Worm (Caenorhabditis elegans): ENCODE data around the gene srj-29.

The srj-29 gene

ce11 chrV:16041925-16042742 is 33.3 kb upstream of the srj-29 start, which contains the start of the genes his-2 and his-1:
Gene his-2, minus strand, starts transcription at chrV:16042283.
Gene his-1, plus strand, starts transcription at chrV:16042520.
- TF ChIP-seq lin-14 (GFP tag; optimal IDR thresholded peaks at IDR 0.05), result peak; percentile 11
- TF ChIP-seq nhr-47 (tag; optimal IDR thresholded peaks at IDR 0.05), result peak; percentile 11
- peak in 1 of 2 experiments; percentile 63 for TF ChIP-seq ztf-11 (tag; optimal IDR thresholded peaks at IDR 0.05)
- peak; percentile 74 for TF ChIP-seq nhr-85 (tag)

- TF ChIP-seq C34B4.2 (tag; optimal IDR thresholded peaks at IDR 0.05), result no peak
Measured at ce11 chrV:16042743-16043014, 32.8 kb upstream of the srj-29 start.

- TF ChIP-seq efl-1 (optimal IDR thresholded peaks at IDR 0.05) (no peak), efl-1 (GFP tag; optimal IDR thresholded peaks at IDR 0.05 in 1 of 2) (no peak), ztf-4 (tag; optimal IDR thresholded peaks at IDR 0.05) (no peak), lin-39 (tag; optimal IDR thresholded peaks at IDR 0.05) (no peak), nhr-71 (tag; optimal IDR thresholded peaks at IDR 0.05) (peak; percentile 5), ces-1 (GFP tag; optimal IDR thresholded peaks at IDR 0.05) (no peak), pag-3 (tag; optimal IDR thresholded peaks at IDR 0.05; ENCODE audit: borderline replicate concordance, insufficient read depth) (no peak), elt-2 (tag; optimal IDR thresholded peaks at IDR 0.05) (peak; percentile 50), snpc-4 (tag; optimal IDR thresholded peaks at IDR 0.05) (no peak)
Measured at ce11 chrV:16043686-16044085, 31.8 kb upstream of the srj-29 start.

DNA sequence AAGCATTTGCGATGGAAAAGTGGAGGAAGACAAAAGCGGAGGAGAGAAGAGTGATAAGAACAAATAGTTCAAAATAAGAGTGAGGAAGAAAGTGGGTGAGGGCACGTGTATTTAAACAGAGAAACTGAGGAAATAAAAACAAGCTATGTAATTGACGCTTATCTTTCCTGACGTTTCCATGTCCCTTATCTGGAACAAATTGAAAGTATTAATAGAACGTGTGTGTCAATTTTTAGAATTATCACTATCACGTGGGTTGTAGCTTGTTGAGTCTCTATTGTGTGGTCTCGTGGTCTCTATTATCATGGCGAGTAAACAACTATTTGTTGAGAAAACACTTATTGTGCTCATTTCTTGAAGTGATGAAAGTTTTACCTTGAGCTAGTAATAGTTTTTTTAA is 29.6 kb upstream of the srj-29 start, which contains the start of gene T10C6.15:
Gene T10C6.15 (minus strand): TSS at position 104 of the 400 bp plus-strand sequence.
- TF ChIP-seq mdl-1 (tag; optimal IDR thresholded peaks at IDR 0.05) (peak in 1 of 2 experiments; percentile 50), nhr-71 (tag; optimal IDR thresholded peaks at IDR 0.05) (peak; percentile 68), nhr-90 (tag; optimal IDR thresholded peaks at IDR 0.05; ENCODE audit: poor library complexity) (peak; percentile 63), nhr-19 (GFP tag; conservative IDR thresholded peaks at IDR 0.05) (peak; percentile 32), pax-3 (tag; optimal IDR thresholded peaks at IDR 0.05) (peak; percentile 49), elt-2 (tag; optimal IDR thresholded peaks at IDR 0.05) (peak; percentile 99), tbx-2 (tag; optimal IDR thresholded peaks at IDR 0.05) (no peak), nhr-85 (tag) (peak; percentile 30), unc-30 (tag; optimal IDR thresholded peaks at IDR 0.05) (no peak), egl-13 (tag; optimal IDR thresholded peaks at IDR 0.05) (no peak), hpl-2 (GFP tag; optimal IDR thresholded peaks at IDR 0.05) (peak; percentile 58), nhr-20 (tag; optimal IDR thresholded peaks at IDR 0.05) (peak; percentile 67), efl-1 (optimal IDR thresholded peaks at IDR 0.05) (no peak), efl-1 (GFP tag; optimal IDR thresholded peaks at IDR 0.05 in 1 of 2) (peak in 1 of 2 experiments; percentile 87), sup-37 (GFP tag; optimal IDR thresholded peaks at IDR 0.05) (no peak), lin-35 (GFP tag; optimal IDR thresholded peaks at IDR 0.05) (peak in 1 of 2 experiments; percentile 76)

DNA sequence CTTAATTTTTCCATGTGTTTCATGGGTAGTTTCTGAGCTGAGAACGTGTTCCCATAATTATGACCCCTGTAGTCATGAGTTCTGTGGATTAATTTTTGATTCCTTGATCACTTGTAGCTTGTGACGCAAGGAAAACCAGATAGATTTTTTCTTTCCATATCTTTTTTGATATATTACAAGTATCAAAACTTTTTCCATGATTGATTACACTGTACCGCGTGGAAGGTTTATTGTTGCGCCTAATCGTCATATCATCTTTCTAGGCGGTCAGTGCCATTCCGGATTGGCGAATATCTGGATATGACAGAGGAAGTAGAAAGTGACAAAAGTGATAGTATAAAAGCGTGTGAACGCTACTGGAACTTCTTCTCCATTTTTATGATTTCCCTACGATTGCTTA is 28.9 kb upstream of the srj-29 start, which contains the start of gene ZK285.2:
Gene ZK285.2 (plus strand): TSS at position 301 of the 400 bp plus-strand sequence.
- TF ChIP-seq zip-4 (GFP tag; optimal IDR thresholded peaks at IDR 0.05) (no peak), nhr-11 (tag; optimal IDR thresholded peaks at IDR 0.05) (no peak), ceh-63 (GFP tag; optimal IDR thresholded peaks at IDR 0.05) (no peak), efl-1 (optimal IDR thresholded peaks at IDR 0.05) (no peak), efl-1 (GFP tag; optimal IDR thresholded peaks at IDR 0.05 in 1 of 2) (peak in 1 of 2 experiments; percentile 16), lin-14 (GFP tag; optimal IDR thresholded peaks at IDR 0.05) (no peak), blmp-1 (tag; optimal IDR thresholded peaks at IDR 0.05) (peak; percentile 31)

- TF ChIP-seq grh-1 (GFP tag; IDR thresholded peaks at IDR 0.05) (no peak), dsc-1 (tag; optimal IDR thresholded peaks at IDR 0.05) (no peak), hlh-4 (tag; optimal IDR thresholded peaks at IDR 0.05) (no peak), lin-13 (GFP tag; optimal IDR thresholded peaks at IDR 0.05) (no peak), unc-62 (GFP tag; optimal IDR thresholded peaks at IDR 0.05) (no peak), nhr-85 (tag) (no peak), blmp-1 (tag; optimal IDR thresholded peaks at IDR 0.05) (no peak), C04F5.9 (tag; optimal IDR thresholded peaks at IDR 0.05) (no peak), hlh-17 (GFP tag; optimal IDR thresholded peaks at IDR 0.05; ENCODE audit: borderline replicate concordance) (no peak), alr-1 (tag; optimal IDR thresholded peaks at IDR 0.05; ENCODE audit: borderline replicate concordance) (no peak), nhr-19 (GFP tag; conservative IDR thresholded peaks at IDR 0.05) (no peak), hpl-2 (GFP tag; optimal IDR thresholded peaks at IDR 0.05) (no peak), nhr-12 (tag; optimal IDR thresholded peaks at IDR 0.05) (no peak), lin-39 (tag; optimal IDR thresholded peaks at IDR 0.05) (no peak), aha-1 (tag; optimal IDR thresholded peaks at IDR 0.05) (no peak), swsn-7 (tag; optimal IDR thresholded peaks at IDR 0.05) (no peak), snu-23 (GFP tag; optimal IDR thresholded peaks at IDR 0.05) (no peak)
Measured at ce11 chrV:16047052-16047451, 28.4 kb upstream of the srj-29 start.

Data from whole organism, L1 larva.